Worm (Caenorhabditis elegans) whole organism, mixed stage, embryonic: ENCODE data around the gene T22F3.12.

Experiments
- M03D4.4 ChIP-seq: sonication (generic microtip); optimal IDR thresholded peaks from 2 replicates; lab custom pipeline; 2017; ENCODE audit warnings: mild to moderate bottlenecking, missing genetic modification characterization, missing compliant biosample characterization
- bed-3 ChIP-seq: fragments of 200-800 bp; sonication (Bioruptor generic); optimal IDR thresholded peaks from 3 replicates; lab custom pipeline; 2018; ENCODE audit warnings: mild to moderate bottlenecking, missing genetic modification characterization, moderate library complexity, missing compliant biosample characterization
- ceh-39 ChIP-seq: fragments of 150-350 bp; optimal IDR thresholded peaks from 2 replicates; lab custom pipeline; 2014; ENCODE audit warnings: missing biosample characterization, missing genetic modification characterization
- ceh-43 ChIP-seq: fragments of 200-800 bp; sonication (Bioruptor generic); optimal IDR thresholded peaks from 2 replicates; lab custom pipeline; 2018; ENCODE audit warnings: mild to moderate bottlenecking, missing genetic modification characterization, moderate library complexity, missing compliant biosample characterization
- ceh-83 ChIP-seq: fragments of 200-800 bp; sonication (Bioruptor generic); optimal IDR thresholded peaks from 2 replicates; lab custom pipeline; 2018; ENCODE audit warnings: mild to moderate bottlenecking, missing genetic modification characterization, missing compliant biosample characterization
- ces-1 ChIP-seq: fragments of 150-350 bp; optimal IDR thresholded peaks from 2 replicates; lab custom pipeline; 2014; ENCODE audit warnings: missing biosample characterization, missing genetic modification reagents, missing genetic modification characterization
- cnd-1 ChIP-seq: fragments of 200-800 bp; sonication (Bioruptor generic); optimal IDR thresholded peaks from 2 replicates; lab custom pipeline; 2018; ENCODE audit warnings: mild to moderate bottlenecking, missing genetic modification characterization, missing compliant biosample characterization
- drap-1 ChIP-seq: fragments of 200-800 bp; sonication (Bioruptor generic); optimal IDR thresholded peaks from 3 replicates; lab custom pipeline; 2018; ENCODE audit warnings: mild to moderate bottlenecking, missing genetic modification characterization, missing compliant biosample characterization
- elt-1 ChIP-seq: sonication (generic microtip); optimal IDR thresholded peaks from 2 replicates; lab custom pipeline; 2017; ENCODE audit warnings: missing genetic modification characterization, mild to moderate bottlenecking, missing compliant biosample characterization, antibody characterized with exemption, moderate library complexity, borderline replicate concordance; ENCODE audit not compliant: insufficient read depth
- elt-3 ChIP-seq: fragments of 150-350 bp; optimal IDR thresholded peaks from 2 replicates; lab custom pipeline; 2014; ENCODE audit warnings: missing biosample characterization, missing genetic modification characterization
- flh-1 ChIP-seq: fragments of 200-800 bp; sonication (Bioruptor generic); optimal IDR thresholded peaks from 2 replicates; lab custom pipeline; 2018; ENCODE audit warnings: mild to moderate bottlenecking, missing genetic modification characterization, moderate library complexity, missing compliant biosample characterization
- hlh-1 ChIP-seq: fragments of 150-350 bp; optimal IDR thresholded peaks from 2 replicates; lab custom pipeline; 2014; ENCODE audit warnings: missing biosample characterization, missing genetic modification reagents, missing genetic modification characterization
- lin-13 ChIP-seq: fragments of 150-350 bp; optimal IDR thresholded peaks from 2 replicates; lab custom pipeline; 2014; ENCODE audit warnings: missing biosample characterization, missing genetic modification characterization
- lin-32 ChIP-seq: fragments of 200-800 bp; sonication (Bioruptor generic); optimal IDR thresholded peaks from 2 replicates; lab custom pipeline; 2018; ENCODE audit warnings: mild to moderate bottlenecking, missing genetic modification characterization, missing compliant biosample characterization
- lsy-2 ChIP-seq: fragments of 150-350 bp; optimal IDR thresholded peaks from 2 replicates; lab custom pipeline; 2014; ENCODE audit warnings: missing biosample characterization, missing genetic modification characterization
- mep-1 ChIP-seq: fragments of 150-350 bp; optimal IDR thresholded peaks from 2 replicates; lab custom pipeline; 2017; ENCODE audit warnings: missing biosample characterization, missing genetic modification reagents, missing genetic modification characterization, inconsistent platforms
- mls-2 ChIP-seq: sonication (generic microtip); optimal IDR thresholded peaks from 2 replicates; lab custom pipeline; 2016; ENCODE audit warnings: mild to moderate bottlenecking, missing genetic modification characterization, moderate library complexity, missing compliant biosample characterization
- nhr-12 ChIP-seq: fragments of 150-350 bp; optimal IDR thresholded peaks from 2 replicates; lab custom pipeline; 2014; ENCODE audit warnings: missing biosample characterization, missing genetic modification characterization
- nhr-2 ChIP-seq: fragments of 150-350 bp; optimal IDR thresholded peaks from 2 replicates; lab custom pipeline; 2014; ENCODE audit warnings: missing biosample characterization, missing genetic modification characterization
- nhr-237 ChIP-seq: fragments of 150-350 bp; optimal IDR thresholded peaks from 2 replicates; lab custom pipeline; 2014; ENCODE audit warnings: missing biosample characterization, missing genetic modification characterization
- nhr-28 ChIP-seq: fragments of 150-350 bp; optimal IDR thresholded peaks from 2 replicates; lab custom pipeline; 2014; ENCODE audit warnings: missing biosample characterization, missing genetic modification characterization
- nhr-76 ChIP-seq: sonication (generic microtip); optimal IDR thresholded peaks from 2 replicates; lab custom pipeline; 2017; ENCODE audit warnings: missing biosample characterization, missing genetic modification characterization
- sem-2 ChIP-seq: fragments of 200-800 bp; sonication (Bioruptor generic); optimal IDR thresholded peaks from 2 replicates; lab custom pipeline; 2018; ENCODE audit warnings: mild to moderate bottlenecking, missing genetic modification characterization, missing compliant biosample characterization
- snpc-4 ChIP-seq: fragments of 150-350 bp; optimal IDR thresholded peaks from 2 replicates; lab custom pipeline; 2014; ENCODE audit warnings: missing biosample characterization, missing genetic modification characterization
- tbx-8 ChIP-seq: fragments of 200-800 bp; sonication (Bioruptor generic); optimal IDR thresholded peaks from 2 replicates; lab custom pipeline; 2018; ENCODE audit warnings: mild to moderate bottlenecking, missing genetic modification characterization, moderate library complexity, missing compliant biosample characterization
- unc-120 ChIP-seq: sonication (generic microtip); optimal IDR thresholded peaks from 2 replicates; lab custom pipeline; 2017; ENCODE audit warnings: missing genetic modification characterization, missing compliant biosample characterization; ENCODE audit not compliant: poor library complexity, severe bottlenecking
- unc-39 ChIP-seq: fragments of 150-350 bp; optimal IDR thresholded peaks from 2 replicates; lab custom pipeline; 2014; ENCODE audit warnings: missing biosample characterization, missing genetic modification characterization
- unc-62 ChIP-seq: fragments of 150-350 bp; optimal IDR thresholded peaks from 2 replicates; lab custom pipeline; 2014; ENCODE audit warnings: missing biosample characterization, missing genetic modification reagents, missing genetic modification characterization
- zip-8 ChIP-seq: fragments of 150-350 bp; optimal IDR thresholded peaks from 2 replicates; lab custom pipeline; 2014; ENCODE audit warnings: missing biosample characterization, missing genetic modification characterization
- ztf-11 ChIP-seq: fragments of 150-350 bp; optimal IDR thresholded peaks from 2 replicates; lab custom pipeline; 2014; ENCODE audit warnings: missing biosample characterization, missing genetic modification characterization

Gene T22F3.12

ce11 chrV:3581643-3582042, 10.4 kb downstream of the T22F3.12 start:
- TF ChIP-seq lin-13 (tag; lab: Kevin White, UChicago) (no peak), mls-2 (tag; lab: Kevin White, UChicago) (no peak), ceh-83 (no peak), drap-1 (no peak), nhr-2 (tag; lab: Kevin White, UChicago) (no peak), nhr-237 (no peak), hlh-1 (tag; lab: Kevin White, UChicago) (no peak), M03D4.4 (tag; lab: Kevin White, UChicago) (no peak), nhr-76 (tag; lab: Kevin White, UChicago) (no peak), ztf-11 (tag; lab: Kevin White, UChicago) (no peak), ceh-39 (no peak), cnd-1 (tag; lab: Kevin White, UChicago) (no peak), flh-1 (no peak), unc-62 (GFP tag; lab: Kevin White, UChicago) (no peak), lsy-2 (tag; lab: Kevin White, UChicago) (no peak), nhr-12 (tag; lab: Kevin White, UChicago) (no peak), mep-1 (no peak), bed-3 (GFP tag; lab: Kevin White, UChicago) (no peak)

ce11 chrV:3581034-3581433, 11.0 kb downstream of the T22F3.12 start:
- TF ChIP-seq unc-62 (GFP tag; lab: Kevin White, UChicago) (no peak), cnd-1 (tag; lab: Kevin White, UChicago) (no peak), sem-2 (no peak), bed-3 (GFP tag; lab: Kevin White, UChicago) (no peak)
- TF ChIP-seq, all 35 proteins: peak for 0

ce11 chrV:3580385-3580784, 11.6 kb downstream of the T22F3.12 start:
- no peak for TF ChIP-seq ces-1
- TF ChIP-seq M03D4.4 (tag; lab: Kevin White, UChicago), result no peak
- TF ChIP-seq bed-3 (GFP tag; lab: Kevin White, UChicago), result no peak
- no peak for TF ChIP-seq tbx-8 (GFP tag; lab: Kevin White, UChicago)
- TF ChIP-seq ztf-11 (tag; lab: Kevin White, UChicago), result no peak
- TF ChIP-seq zip-8 (tag; lab: Kevin White, UChicago), result no peak
- TF ChIP-seq nhr-28, result no peak
- no peak for TF ChIP-seq elt-3 (tag; lab: Kevin White, UChicago)
- no peak for TF ChIP-seq lin-32 (GFP tag; lab: Kevin White, UChicago)
- TF ChIP-seq nhr-76 (tag; lab: Kevin White, UChicago), result no peak
- no peak for TF ChIP-seq sem-2
- TF ChIP-seq nhr-237, result no peak

- no peak for TF ChIP-seq sem-2
- TF ChIP-seq unc-39 (tag; lab: Kevin White, UChicago), result no peak
- TF ChIP-seq lsy-2 (tag; lab: Kevin White, UChicago), result peak; percentile 6
- TF ChIP-seq hlh-1 (tag; lab: Kevin White, UChicago), result peak; percentile 67
Observed at ce11 chrV:3579795-3580194, 12.2 kb downstream of the T22F3.12 start.

ce11 chrV:3579248-3579647, 12.8 kb downstream of the T22F3.12 start:
- TF ChIP-seq elt-1 (no peak), zip-8 (tag; lab: Kevin White, UChicago) (no peak), nhr-28 (no peak), hlh-1 (tag; lab: Kevin White, UChicago) (no peak), unc-62 (GFP tag; lab: Kevin White, UChicago) (no peak), ceh-43 (GFP tag; lab: Kevin White, UChicago) (no peak), nhr-76 (tag; lab: Kevin White, UChicago) (no peak), nhr-237 (no peak), elt-3 (tag; lab: Kevin White, UChicago) (no peak), ceh-39 (no peak), cnd-1 (tag; lab: Kevin White, UChicago) (no peak), lsy-2 (tag; lab: Kevin White, UChicago) (no peak), unc-120 (tag; lab: Kevin White, UChicago) (no peak), lin-32 (GFP tag; lab: Kevin White, UChicago) (no peak), lin-13 (tag; lab: Kevin White, UChicago) (no peak), bed-3 (GFP tag; lab: Kevin White, UChicago) (no peak), snpc-4 (tag; lab: Kevin White, UChicago) (no peak)
- TF ChIP-seq, all 35 proteins: peak for 0
